Worm (Caenorhabditis elegans) whole organism, late embryonic: ENCODE results near the gene ZK177.1.

Experiments
- ama-1 ChIP-seq: fragments of 150-350 bp; optimal IDR thresholded peaks from 2 replicates; lab custom pipeline; 2014
- ceh-18 ChIP-seq: sonication (generic microtip); optimal IDR thresholded peaks from 2 replicates; lab custom pipeline; 2016; ENCODE audit warnings: missing genetic modification characterization, missing compliant biosample characterization
- ceh-22 ChIP-seq: sonication (generic microtip); optimal IDR thresholded peaks from 2 replicates; lab custom pipeline; 2017; ENCODE audit warnings: missing biosample characterization, missing genetic modification characterization
- ceh-48 ChIP-seq: sonication (generic microtip); optimal IDR thresholded peaks from 2 replicates; lab custom pipeline; 2016; ENCODE audit warnings: missing genetic modification characterization, inconsistent platforms, missing compliant biosample characterization
- madf-2 ChIP-seq: sonication (generic microtip); optimal IDR thresholded peaks from 2 replicates; lab custom pipeline; 2017; ENCODE audit warnings: missing genetic modification characterization, missing compliant biosample characterization
- nhr-11 ChIP-seq: fragments of 150-350 bp; optimal IDR thresholded peaks from 2 replicates; lab custom pipeline; 2014; ENCODE audit warnings: missing biosample characterization, missing genetic modification characterization
- nhr-232 ChIP-seq: sonication (generic microtip); optimal IDR thresholded peaks from 2 replicates; lab custom pipeline; 2016; ENCODE audit warnings: missing genetic modification characterization, missing compliant biosample characterization
- pha-4 ChIP-seq: fragments of 150-350 bp; optimal IDR thresholded peaks from 2 replicates; lab custom pipeline; 2018; ENCODE audit warnings: missing biosample characterization, missing genetic modification reagents, missing genetic modification characterization
- pqm-1 ChIP-seq: sonication (generic microtip); optimal IDR thresholded peaks from 2 replicates; lab custom pipeline; 2016; ENCODE audit warnings: missing genetic modification characterization, missing compliant biosample characterization
- sdc-2 ChIP-seq: sonication (generic microtip); optimal IDR thresholded peaks from 2 replicates; lab custom pipeline; 2016; ENCODE audit warnings: missing genotype, missing genetic modification characterization, missing compliant biosample characterization
- tbx-2 ChIP-seq: sonication (generic microtip); optimal IDR thresholded peaks from 2 replicates; lab custom pipeline; 2016; ENCODE audit warnings: missing genetic modification characterization, missing compliant biosample characterization
- unc-55 ChIP-seq: sonication (generic microtip); optimal IDR thresholded peaks from 2 replicates; lab custom pipeline; 2017; ENCODE audit warnings: missing biosample characterization, missing genetic modification reagents, missing genetic modification characterization
- unc-86 ChIP-seq: sonication (generic microtip); optimal IDR thresholded peaks from 2 replicates; lab custom pipeline; 2016; ENCODE audit warnings: missing genetic modification characterization, missing compliant biosample characterization

DNA sequence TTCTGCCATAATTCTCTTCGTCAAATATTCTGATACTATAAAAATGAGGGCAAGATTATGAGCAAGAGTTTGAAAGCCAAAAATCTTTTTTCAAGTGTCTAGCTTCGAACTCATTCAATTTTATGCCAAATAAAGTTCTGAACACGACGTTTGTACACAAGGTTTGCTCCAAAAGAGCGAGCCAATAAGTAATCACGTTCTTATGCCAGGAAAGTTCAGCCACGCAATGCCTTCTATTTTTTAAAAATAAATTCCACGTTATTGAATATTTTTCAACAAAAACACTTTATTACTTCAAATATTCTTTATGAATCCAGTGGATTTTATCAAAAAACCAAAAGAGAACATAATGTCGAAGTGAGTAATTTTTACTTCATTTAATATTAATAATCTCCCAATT, 40.1 kb upstream of the ZK177.1 start, which contains the start of gene nep-5:
- TF ChIP-seq sdc-2 (tag; lab: Kevin White, UChicago) (no peak), nhr-11 (tag; lab: Kevin White, UChicago) (no peak), unc-55 (GFP tag; lab: Kevin White, UChicago) (no peak), ceh-48 (tag; lab: Kevin White, UChicago) (no peak), pqm-1 (no peak), tbx-2 (tag; lab: Kevin White, UChicago) (no peak), madf-2 (no peak), pha-4 (tag; lab: Kevin White, UChicago) (no peak), ama-1 (lab: Kevin White, UChicago) (no peak), ceh-18 (no peak), unc-86 (no peak), ceh-22 (tag; lab: Kevin White, UChicago) (no peak), nhr-232 (tag; lab: Kevin White, UChicago) (no peak)
